Fruit fly (Drosophila melanogaster): ENCODE data around the gene CG17283.

- no peak for TF ChIP-seq rn (GFP tag; IDR thresholded peaks at IDR 0.05)
- no peak for TF ChIP-seq CG8159 (tag; optimal IDR thresholded peaks at IDR 0.05)
- TF ChIP-seq CG32121 (GFP tag; IDR thresholded peaks at IDR 0.05), result no peak
These were observed 7.6 kb upstream of the CG17283 start for dm6 chr3R:17400102-17400501.

Measured in whole organism, pupa.